Worm (Caenorhabditis elegans): ENCODE data around the gene cyp-13A5.
A peak's percentile ranks its signal among the peaks of the same experiment; 100 is the strongest.

cyp-13A5 gene

DNA sequence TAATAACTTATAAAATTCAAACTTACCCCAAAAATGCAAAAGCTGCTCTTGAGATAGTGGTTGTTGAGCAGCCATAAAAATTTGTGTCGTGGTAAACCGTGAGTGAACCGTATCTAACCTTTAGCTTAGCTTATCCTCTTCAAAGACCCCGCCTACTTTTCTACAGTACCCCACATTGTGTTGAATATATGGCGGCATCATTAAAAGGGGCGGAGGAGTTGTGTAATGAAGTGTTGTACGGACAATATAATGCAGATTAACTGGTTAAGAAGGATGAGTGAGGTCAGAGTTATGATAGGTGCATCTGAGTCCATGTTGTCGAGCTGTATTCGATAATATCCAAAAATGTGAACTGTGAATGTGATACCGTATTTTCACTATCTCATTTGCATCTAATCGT is 27.7 kb upstream of the cyp-13A5 start, which contains the start of gene eyg-1:
eyg-1 (minus strand) TSS at position 101 of the 400 bp plus-strand sequence.
- peak; percentile 53 for TF ChIP-seq aha-1 (tag)
- no peak for TF ChIP-seq mes-2 (tag; optimal IDR thresholded peaks at IDR 0.05; ENCODE audit: poor library complexity, severe bottlenecking)

DNA sequence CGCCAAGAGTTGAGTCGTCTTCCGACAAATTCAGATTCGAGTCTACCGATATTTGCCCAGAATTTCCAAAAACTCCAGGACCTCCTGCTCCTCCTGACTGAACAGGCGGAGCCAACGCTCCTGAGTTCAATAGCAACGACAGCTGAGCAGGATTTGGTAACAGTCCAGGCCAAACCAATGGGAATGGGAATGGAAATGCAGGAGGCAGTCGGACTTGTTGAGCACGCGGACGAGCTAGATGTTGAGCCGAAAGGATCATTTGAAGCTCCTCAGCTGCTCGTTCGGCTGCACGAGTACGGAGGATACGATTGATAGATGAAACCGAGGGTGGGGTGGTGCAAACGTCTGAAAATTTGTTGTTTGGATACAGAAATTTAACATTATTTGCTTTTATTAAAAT is 26.8 kb upstream of the cyp-13A5 start:
- TF ChIP-seq nhr-77 (tag; optimal IDR thresholded peaks at IDR 0.05) (no peak), aha-1 (tag) (peak; percentile 56)

DNA sequence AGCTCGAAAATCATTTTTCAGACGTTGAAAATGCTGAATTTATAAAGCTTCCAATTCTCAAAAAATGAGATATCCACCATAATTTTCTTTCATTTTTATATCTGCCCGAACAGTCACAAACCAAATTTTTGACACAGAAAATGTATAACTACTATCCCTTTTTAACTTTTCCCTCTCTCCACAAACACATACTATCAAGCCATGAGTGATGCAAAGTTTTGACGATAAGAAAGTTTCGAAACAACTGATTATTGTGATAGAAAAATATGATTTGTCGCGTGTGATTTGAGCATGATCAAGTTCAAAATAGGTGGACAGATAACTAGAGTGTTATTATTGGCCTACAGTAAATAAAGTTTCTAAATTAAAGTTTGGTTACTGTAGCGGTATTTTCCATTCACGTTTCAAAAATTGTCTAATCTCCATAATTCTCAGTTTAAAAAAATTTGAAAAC is 7.4 kb upstream of the cyp-13A5 start, which contains the start of gene cyp-13A8:
cyp-13A8 (minus strand) TSS at position 51 of the 454 bp plus-strand sequence.
- TF ChIP-seq cey-2 (tag; optimal IDR thresholded peaks at IDR 0.05; ENCODE audit: borderline replicate concordance, insufficient read depth) (no peak), ztf-7 (tag; optimal IDR thresholded peaks at IDR 0.05) (no peak), hif-1 (tag; optimal IDR thresholded peaks at IDR 0.05) (no peak), tra-1 (GFP tag; IDR thresholded peaks at IDR 0.05) (0 out of 2 replicates have a peak, but pooled peaks have one; percentile 29), ZK337.2 (GFP tag; IDR thresholded peaks at IDR 0.05) (no peak), nhr-48 (tag; optimal IDR thresholded peaks at IDR 0.05) (no peak), Y105C5A.15 (GFP tag; IDR thresholded peaks at IDR 0.05) (no peak), dmd-6 (GFP tag; IDR thresholded peaks at IDR 0.05) (peak; percentile 90), lim-7 (GFP tag; IDR thresholded peaks at IDR 0.05) (no peak), hlh-11 (tag; optimal IDR thresholded peaks at IDR 0.05) (peak; percentile 79), daf-16 (GFP tag; optimal IDR thresholded peaks at IDR 0.05) (no peak), daf-16 (tag; optimal IDR thresholded peaks at IDR 0.05) (peak; percentile 71), daf-12 (tag; optimal IDR thresholded peaks at IDR 0.05) (no peak), ceh-28 (tag; optimal IDR thresholded peaks at IDR 0.05) (no peak), unc-62 (GFP tag; optimal IDR thresholded peaks at IDR 0.05 in 1 of 2) (peak in 1 of 2 experiments; percentile 21), unc-62 (tag; optimal IDR thresholded peaks at IDR 0.05) (no peak), T26A8.4 (GFP tag; IDR thresholded peaks at IDR 0.05) (no peak), dmd-9 (GFP tag; IDR thresholded peaks at IDR 0.05) (no peak), skn-1 (tag; optimal IDR thresholded peaks at IDR 0.05) (no peak), F44E2.7 (GFP tag; IDR thresholded peaks at IDR 0.05) (no peak), dve-1 (tag; optimal IDR thresholded peaks at IDR 0.05; ENCODE audit: insufficient read depth) (peak; percentile 68), tag-97 (GFP tag; IDR thresholded peaks at IDR 0.05) (no peak), mdl-1 (tag; optimal IDR thresholded peaks at IDR 0.05) (peak in 1 of 2 experiments; percentile 66), jun-1 (tag; optimal IDR thresholded peaks at IDR 0.05) (no peak), spr-3 (GFP tag; optimal IDR thresholded peaks at IDR 0.05) (no peak), Y5F2A.4 (GFP tag; optimal IDR thresholded peaks at IDR 0.05) (no peak), ceh-62 (tag; optimal IDR thresholded peaks at IDR 0.05) (no peak), F10B5.3 (tag; optimal IDR thresholded peaks at IDR 0.05) (no peak), snpc-1.2 (GFP tag; IDR thresholded peaks at IDR 0.05) (no peak), rbr-2 (tag; optimal IDR thresholded peaks at IDR 0.05) (no peak), aha-1 (tag) (peak; percentile 38), nhr-42 (GFP tag; IDR thresholded peaks at IDR 0.05) (no peak), vab-7 (GFP tag; IDR thresholded peaks at IDR 0.05) (no peak), dpl-1 (GFP tag; optimal IDR thresholded peaks at IDR 0.05) (no peak), nhr-237 (tag; optimal IDR thresholded peaks at IDR 0.05) (no peak), zip-11 (GFP tag; IDR thresholded peaks at IDR 0.05) (no peak), lir-3 (tag; optimal IDR thresholded peaks at IDR 0.05) (no peak), egl-43 (GFP tag; IDR thresholded peaks at IDR 0.05) (no peak), madf-5 (GFP tag; IDR thresholded peaks at IDR 0.05) (no peak), spr-1 (tag; optimal IDR thresholded peaks at IDR 0.05) (no peak), lsy-2 (tag; optimal IDR thresholded peaks at IDR 0.05) (no peak), unc-130 (GFP tag; optimal IDR thresholded peaks at IDR 0.05) (no peak), daf-19 (GFP tag; conservative IDR thresholded peaks at IDR 0.05) (no peak), fkh-10 (GFP tag; optimal IDR thresholded peaks at IDR 0.05) (no peak), nhr-28 (tag; optimal IDR thresholded peaks at IDR 0.05) (peak; percentile 78), nhr-11 (tag; optimal IDR thresholded peaks at IDR 0.05) (no peak), ctbp-1 (GFP tag; IDR thresholded peaks at IDR 0.05) (no peak)

Measured in whole organism, L4 larva.